Fruit fly (Drosophila melanogaster): ENCODE results near the gene Hcs.

The Hcs gene

DNA sequence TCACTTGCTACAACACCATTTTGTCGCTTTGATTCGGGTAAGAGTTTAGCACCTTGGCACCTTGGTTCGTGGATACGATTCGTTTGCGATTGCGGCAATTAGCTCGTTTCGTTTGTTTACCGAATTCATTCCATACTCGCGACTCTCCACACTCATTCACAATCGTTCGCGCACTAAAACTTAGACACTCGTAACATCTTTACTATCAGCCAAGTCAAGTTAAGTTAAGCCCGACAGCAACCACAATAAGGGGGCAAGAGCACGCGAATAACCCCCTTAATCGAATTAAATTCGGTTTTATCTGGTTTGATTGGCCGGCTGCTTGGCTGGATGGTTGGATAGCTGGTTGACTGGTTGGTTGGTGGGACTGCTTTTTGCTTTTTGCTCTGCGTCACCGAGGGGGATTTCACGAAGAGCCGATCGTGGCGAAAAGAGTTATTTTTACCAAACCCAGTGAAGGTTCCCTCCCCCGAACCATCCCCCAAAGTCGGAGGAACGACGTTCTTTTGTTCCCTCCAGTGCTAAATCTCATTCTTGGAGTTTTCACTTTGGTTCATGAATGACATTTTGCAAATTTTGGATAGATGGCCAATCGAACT, 29.2 kb downstream of the Hcs start:
- TF ChIP-seq cas (GFP tag; IDR thresholded peaks at IDR 0.05) (no peak), CG5180 (GFP tag; optimal IDR thresholded peaks at IDR 0.05) (peak; percentile 81), mirr (GFP tag; optimal IDR thresholded peaks at IDR 0.05) (peak; percentile 82), CG13894 (tag; optimal IDR thresholded peaks at IDR 0.05) (peak; percentile 64), Med (GFP tag) (peak; percentile 76), sr (GFP tag; IDR thresholded peaks at IDR 0.05) (no peak), Nf-YB (GFP tag; optimal IDR thresholded peaks at IDR 0.05) (no peak), Hey (tag; optimal IDR thresholded peaks at IDR 0.05) (peak; percentile 99), tup (GFP tag; optimal IDR thresholded peaks at IDR 0.05) (no peak), Deaf1 (tag; optimal IDR thresholded peaks at IDR 0.05) (peak; percentile 84), CG15514 (GFP tag; optimal IDR thresholded peaks at IDR 0.05) (peak; percentile 12), B-H2 (GFP tag; optimal IDR thresholded peaks at IDR 0.05) (peak; percentile 38), Opbp (GFP tag; IDR thresholded peaks at IDR 0.05; ENCODE audit: partially characterized antibody) (no peak), CG7786 (GFP tag; optimal IDR thresholded peaks at IDR 0.05) (no peak), gem (tag; optimal IDR thresholded peaks at IDR 0.05) (peak; percentile 76), exex (tag; optimal IDR thresholded peaks at IDR 0.05) (peak; percentile 70), chinmo (GFP tag; IDR thresholded peaks at IDR 0.05; ENCODE audit: partially characterized antibody) (0 out of 4 replicates have a peak, but pooled peaks have one; percentile 73), CG10543 (GFP tag; optimal IDR thresholded peaks at IDR 0.05) (peak; percentile 43), sug (tag; optimal IDR thresholded peaks at IDR 0.05) (peak; percentile 62), Doc3 (GFP tag; IDR thresholded peaks at IDR 0.05; ENCODE audit: partially characterized antibody) (0 out of 3 replicates have a peak, but pooled peaks have one; percentile 16), CG34376 (GFP tag; optimal IDR thresholded peaks at IDR 0.05) (peak; percentile 64), CG12769 (tag; optimal IDR thresholded peaks at IDR 0.05) (peak; percentile 19)

DNA sequence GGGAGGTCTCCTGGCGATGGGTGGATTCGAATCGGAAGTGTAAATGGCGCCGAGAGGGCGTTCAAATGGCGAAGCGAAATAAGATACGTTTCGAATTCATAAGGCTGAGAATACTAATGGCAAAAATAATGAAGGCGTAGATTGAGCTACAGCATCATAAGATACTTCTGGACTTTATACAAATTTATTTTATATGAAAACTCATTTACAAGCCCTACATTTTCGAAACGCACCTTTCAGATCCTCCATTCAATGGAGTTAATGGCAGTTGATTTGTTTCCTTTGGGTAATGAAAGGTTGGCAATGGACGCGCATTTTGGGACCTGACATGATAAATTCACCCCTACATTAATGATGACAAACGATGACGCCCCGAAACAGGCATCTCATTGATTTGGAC, 40.1 kb downstream of the Hcs start:
- no peak for TF ChIP-seq CG17912 (GFP tag; optimal IDR thresholded peaks at IDR 0.05)
- TF ChIP-seq sens-2 (GFP tag; IDR thresholded peaks at IDR 0.05), result no peak
- no peak for TF ChIP-seq vfl (GFP tag; optimal IDR thresholded peaks at IDR 0.05)
- TF ChIP-seq CG6654 (GFP tag; optimal IDR thresholded peaks at IDR 0.05), result no peak
- TF ChIP-seq CG4328 (GFP tag; optimal IDR thresholded peaks at IDR 0.05), result no peak
- TF ChIP-seq Drgx (GFP tag; IDR thresholded peaks at IDR 0.05), result no peak
- no peak for TF ChIP-seq ham (GFP tag; IDR thresholded peaks at IDR 0.05)
- no peak for TF ChIP-seq CG10267 (tag; optimal IDR thresholded peaks at IDR 0.05)
- TF ChIP-seq ro (GFP tag; IDR thresholded peaks at IDR 0.05), result no peak
- no peak for TF ChIP-seq CG4282 (GFP tag; optimal IDR thresholded peaks at IDR 0.05)
- TF ChIP-seq MTF-1 (GFP tag; optimal IDR thresholded peaks at IDR 0.05; ENCODE audit: borderline replicate concordance), result no peak

DNA sequence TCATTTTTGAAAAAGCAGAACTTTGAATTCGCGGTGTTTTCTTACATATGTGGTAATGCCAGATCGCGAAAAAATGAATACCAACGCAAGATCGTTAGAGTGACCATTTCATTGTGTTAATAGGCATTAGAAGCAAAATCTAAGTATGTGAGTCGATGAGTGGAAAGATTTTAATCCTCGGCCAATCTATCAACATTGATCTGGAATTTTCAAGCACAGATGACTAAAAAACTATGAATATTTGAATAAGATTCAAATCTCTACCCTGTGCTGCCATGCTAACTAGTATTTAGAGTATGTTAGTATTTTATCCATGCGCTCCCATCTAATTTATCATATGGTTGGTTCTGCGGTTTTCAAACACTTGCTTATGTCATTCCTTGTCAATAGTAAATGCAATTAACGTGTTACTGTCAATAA, 41.9 kb downstream of the Hcs start:
- TF ChIP-seq Eip74EF (GFP tag; optimal IDR thresholded peaks at IDR 0.05), result no peak
- peak; percentile 42 for TF ChIP-seq CG14710 (tag; optimal IDR thresholded peaks at IDR 0.05)
- TF ChIP-seq esg (GFP tag; conservative IDR thresholded peaks at IDR 0.05), result no peak
- no peak for TF ChIP-seq CG4360 (GFP tag; IDR thresholded peaks at IDR 0.05)
- TF ChIP-seq ap (GFP tag; IDR thresholded peaks at IDR 0.05), result no peak
- TF ChIP-seq CG42726 (GFP tag; IDR thresholded peaks at IDR 0.05; ENCODE audit: partially characterized antibody), result no peak
- TF ChIP-seq Ets97D (GFP tag; optimal IDR thresholded peaks at IDR 0.05), result peak; percentile 57
- TF ChIP-seq Lhr (GFP tag; optimal IDR thresholded peaks at IDR 0.05), result peak; percentile 81
- TF ChIP-seq CG10267 (tag; optimal IDR thresholded peaks at IDR 0.05), result peak; percentile 48
- TF ChIP-seq D19B (GFP tag; optimal IDR thresholded peaks at IDR 0.05), result no peak
- no peak for TF ChIP-seq CG17328 (GFP tag; IDR thresholded peaks at IDR 0.05)
- TF ChIP-seq Sin3A (optimal IDR thresholded peaks at IDR 0.05), result peak; percentile 37
- TF ChIP-seq CG9797 (GFP tag; optimal IDR thresholded peaks at IDR 0.05), result peak; percentile 84
- TF ChIP-seq al (GFP tag; IDR thresholded peaks at IDR 0.05), result no peak
- no peak for TF ChIP-seq Mes4 (GFP tag; optimal IDR thresholded peaks at IDR 0.05)
- peak; percentile 41 for TF ChIP-seq pzg (GFP tag; optimal IDR thresholded peaks at IDR 0.05)
- TF ChIP-seq CG2116 (GFP tag; optimal IDR thresholded peaks at IDR 0.05), result peak; percentile 45

All from whole organism, embryonic.